Worm (Caenorhabditis elegans): ENCODE data around the gene msp-81.

msp-81 gene

ce11 chrIV:9873837-9874236, 37.6 kb upstream of the msp-81 start:
- no peak for TF ChIP-seq lsy-2 (tag; optimal IDR thresholded peaks at IDR 0.05)
- TF ChIP-seq hlh-1 (tag; optimal IDR thresholded peaks at IDR 0.05): peak; percentile 66
- TF ChIP-seq cnd-1 (tag; optimal IDR thresholded peaks at IDR 0.05): no peak
- TF ChIP-seq lin-13 (tag; optimal IDR thresholded peaks at IDR 0.05): no peak
- peak; percentile 28 for TF ChIP-seq ces-1 (GFP tag; optimal IDR thresholded peaks at IDR 0.05)
- no peak for TF ChIP-seq nhr-2 (tag; optimal IDR thresholded peaks at IDR 0.05)
- TF ChIP-seq pha-4 (tag; optimal IDR thresholded peaks at IDR 0.05): peak; percentile 38
- no peak for TF ChIP-seq bed-3 (GFP tag; optimal IDR thresholded peaks at IDR 0.05)
- TF ChIP-seq ceh-83 (GFP tag; optimal IDR thresholded peaks at IDR 0.05): no peak
- TF ChIP-seq elt-1 (tag; optimal IDR thresholded peaks at IDR 0.05; ENCODE audit: borderline replicate concordance, insufficient read depth): no peak
- TF ChIP-seq nhr-12 (tag; optimal IDR thresholded peaks at IDR 0.05): no peak
- no peak for TF ChIP-seq sem-2 (GFP tag; optimal IDR thresholded peaks at IDR 0.05)
- TF ChIP-seq nhr-237 (tag; optimal IDR thresholded peaks at IDR 0.05): peak; percentile 7
- no peak for TF ChIP-seq zip-8 (tag; optimal IDR thresholded peaks at IDR 0.05)
- no peak for TF ChIP-seq drap-1 (GFP tag; optimal IDR thresholded peaks at IDR 0.05)
- TF ChIP-seq mab-5 (tag; optimal IDR thresholded peaks at IDR 0.05): no peak
- no peak for TF ChIP-seq elt-3 (tag; optimal IDR thresholded peaks at IDR 0.05)
- TF ChIP-seq mls-2 (tag; optimal IDR thresholded peaks at IDR 0.05): no peak
- no peak for TF ChIP-seq mep-1 (tag; optimal IDR thresholded peaks at IDR 0.05)
- TF ChIP-seq ztf-11 (tag; optimal IDR thresholded peaks at IDR 0.05): no peak
- TF ChIP-seq unc-62 (GFP tag; optimal IDR thresholded peaks at IDR 0.05): peak; percentile 64
- no peak for TF ChIP-seq unc-39 (tag; optimal IDR thresholded peaks at IDR 0.05)
- no peak for TF ChIP-seq ham-2 (GFP tag; optimal IDR thresholded peaks at IDR 0.05)
- TF ChIP-seq lin-32 (GFP tag; optimal IDR thresholded peaks at IDR 0.05): no peak
- TF ChIP-seq flh-1 (GFP tag; optimal IDR thresholded peaks at IDR 0.05): no peak
- no peak for TF ChIP-seq nhr-28 (tag; optimal IDR thresholded peaks at IDR 0.05)
- no peak for TF ChIP-seq ceh-39 (tag; optimal IDR thresholded peaks at IDR 0.05)
- no peak for TF ChIP-seq M03D4.4 (tag; optimal IDR thresholded peaks at IDR 0.05)
- TF ChIP-seq tbx-8 (GFP tag; optimal IDR thresholded peaks at IDR 0.05): no peak
- no peak for TF ChIP-seq sptf-1 (tag; optimal IDR thresholded peaks at IDR 0.05)
- no peak for TF ChIP-seq blmp-1 (tag; optimal IDR thresholded peaks at IDR 0.05)
- TF ChIP-seq unc-120 (tag; optimal IDR thresholded peaks at IDR 0.05; ENCODE audit: poor library complexity, severe bottlenecking): peak; percentile 61
- TF ChIP-seq ceh-43 (GFP tag; optimal IDR thresholded peaks at IDR 0.05): no peak
- TF ChIP-seq snpc-4 (tag; optimal IDR thresholded peaks at IDR 0.05): no peak
- no peak for TF ChIP-seq nhr-76 (tag; optimal IDR thresholded peaks at IDR 0.05)

- TF ChIP-seq ceh-39 (tag; optimal IDR thresholded peaks at IDR 0.05): no peak
- TF ChIP-seq drap-1 (GFP tag; optimal IDR thresholded peaks at IDR 0.05): no peak
- TF ChIP-seq ceh-83 (GFP tag; optimal IDR thresholded peaks at IDR 0.05): no peak
- no peak for TF ChIP-seq ceh-43 (GFP tag; optimal IDR thresholded peaks at IDR 0.05)
- TF ChIP-seq mep-1 (tag; optimal IDR thresholded peaks at IDR 0.05): no peak
- no peak for TF ChIP-seq hlh-1 (tag; optimal IDR thresholded peaks at IDR 0.05)
- TF ChIP-seq bed-3 (GFP tag; optimal IDR thresholded peaks at IDR 0.05): no peak
Observed at ce11 chrIV:9872786-9873185, 36.6 kb upstream of the msp-81 start.

- no peak for TF ChIP-seq mep-1 (tag; optimal IDR thresholded peaks at IDR 0.05)
- TF ChIP-seq lin-13 (tag; optimal IDR thresholded peaks at IDR 0.05): no peak
- no peak for TF ChIP-seq nhr-76 (tag; optimal IDR thresholded peaks at IDR 0.05)
- TF ChIP-seq hlh-1 (tag; optimal IDR thresholded peaks at IDR 0.05): no peak
- no peak for TF ChIP-seq ceh-39 (tag; optimal IDR thresholded peaks at IDR 0.05)
- no peak for TF ChIP-seq zip-8 (tag; optimal IDR thresholded peaks at IDR 0.05)
- TF ChIP-seq elt-3 (tag; optimal IDR thresholded peaks at IDR 0.05): no peak
- no peak for TF ChIP-seq nhr-28 (tag; optimal IDR thresholded peaks at IDR 0.05)
- TF ChIP-seq nhr-12 (tag; optimal IDR thresholded peaks at IDR 0.05): no peak
- no peak for TF ChIP-seq ceh-43 (GFP tag; optimal IDR thresholded peaks at IDR 0.05)
- no peak for TF ChIP-seq lin-32 (GFP tag; optimal IDR thresholded peaks at IDR 0.05)
- TF ChIP-seq cnd-1 (tag; optimal IDR thresholded peaks at IDR 0.05): no peak
- no peak for TF ChIP-seq bed-3 (GFP tag; optimal IDR thresholded peaks at IDR 0.05)
- TF ChIP-seq tbx-8 (GFP tag; optimal IDR thresholded peaks at IDR 0.05): no peak
- no peak for TF ChIP-seq drap-1 (GFP tag; optimal IDR thresholded peaks at IDR 0.05)
Observed at ce11 chrIV:9872210-9872609, 36.0 kb upstream of the msp-81 start.

- TF ChIP-seq nhr-76 (tag; optimal IDR thresholded peaks at IDR 0.05) (no peak), hlh-1 (tag; optimal IDR thresholded peaks at IDR 0.05) (no peak), mls-2 (tag; optimal IDR thresholded peaks at IDR 0.05) (no peak), sem-2 (GFP tag; optimal IDR thresholded peaks at IDR 0.05) (no peak), ceh-43 (GFP tag; optimal IDR thresholded peaks at IDR 0.05) (no peak), blmp-1 (tag; optimal IDR thresholded peaks at IDR 0.05) (no peak)
Observed at ce11 chrIV:9869344-9869743, 33.1 kb upstream of the msp-81 start.
